Worm (Caenorhabditis elegans) whole organism, young adult: ENCODE measurements around the gene acdh-12.

ENCODE experiments used
- B0336.3 ChIP-seq: fragments of 200-800 bp; sonication (Bioruptor generic); IDR thresholded peaks from 2 replicates; pipeline ENCODE4 v1.3.6; 2022; ENCODE audit warnings: missing genetic modification characterization, missing compliant biosample characterization
- C06A6.2 ChIP-seq: fragments of 200-800 bp; sonication (Bioruptor generic); conservative IDR thresholded peaks from 2 replicates; pipeline ENCODE4 v1.3.6; 2022; ENCODE audit warnings: missing genetic modification characterization, missing compliant biosample characterization
- F33H1.4 ChIP-seq: fragments of 200-800 bp; sonication (Bioruptor generic); IDR thresholded peaks from 2 replicates; pipeline ENCODE4 v1.3.6; 2022; ENCODE audit warnings: missing genetic modification reagents, missing genetic modification characterization, missing compliant biosample characterization
- F49E8.2 ChIP-seq: sonication (generic microtip); optimal IDR thresholded peaks from 3 replicates; lab custom pipeline; 2017; ENCODE audit warnings: missing genetic modification characterization, mild to moderate bottlenecking, missing compliant biosample characterization, antibody characterized with exemption, moderate library complexity; ENCODE audit not compliant: insufficient read depth
- F55B11.4 ChIP-seq: sonication (generic microtip); optimal IDR thresholded peaks from 2 replicates; lab custom pipeline; 2016; ENCODE audit warnings: missing compliant biosample characterization, missing genetic modification characterization, borderline replicate concordance; ENCODE audit not compliant: insufficient read depth
- K11D2.4 ChIP-seq: fragments of 200-800 bp; sonication (Bioruptor generic); IDR thresholded peaks from 2 replicates; pipeline ENCODE4 v1.3.6; 2022; ENCODE audit warnings: missing genetic modification reagents, missing genetic modification characterization, missing compliant biosample characterization
- ZK185.1 ChIP-seq: sonication (generic microtip); optimal IDR thresholded peaks from 2 replicates; lab custom pipeline; 2016; ENCODE audit warnings: mild to moderate bottlenecking, missing genetic modification characterization, missing compliant biosample characterization; ENCODE audit not compliant: poor library complexity, severe bottlenecking
- athp-1 ChIP-seq: sonication (generic microtip); optimal IDR thresholded peaks from 2 replicates; lab custom pipeline; 2017; ENCODE audit warnings: mild to moderate bottlenecking, missing genetic modification characterization, missing compliant biosample characterization
- attf-5 ChIP-seq: fragments of 200-800 bp; sonication (Bioruptor generic); optimal IDR thresholded peaks from 2 replicates; lab custom pipeline; 2018; ENCODE audit warnings: mild to moderate bottlenecking, missing genetic modification characterization, missing compliant biosample characterization
- ceh-27 ChIP-seq: fragments of 200-800 bp; sonication (Bioruptor generic); optimal IDR thresholded peaks from 2 replicates; lab custom pipeline; 2018; ENCODE audit warnings: mild to moderate bottlenecking, missing genetic modification characterization, moderate library complexity, missing compliant biosample characterization
- chd-7 ChIP-seq: sonication (generic microtip); optimal IDR thresholded peaks from 2 replicates; lab custom pipeline; 2016; ENCODE audit warnings: mild to moderate bottlenecking, missing genetic modification characterization, moderate library complexity, missing compliant biosample characterization
- die-1 ChIP-seq: sonication (generic microtip); optimal IDR thresholded peaks from 2 replicates; lab custom pipeline; 2016; ENCODE audit warnings: missing genotype, mild to moderate bottlenecking, missing genetic modification characterization, missing compliant biosample characterization
- dox-1 ChIP-seq: fragments of 200-800 bp; sonication (Bioruptor generic); IDR thresholded peaks from 2 replicates; pipeline ENCODE4 v1.3.6; 2022; ENCODE audit warnings: missing genetic modification reagents, missing genetic modification characterization, missing compliant biosample characterization
- egl-44 ChIP-seq: fragments of 200-800 bp; sonication (Bioruptor generic); IDR thresholded peaks from 2 replicates; pipeline ENCODE4 v1.3.6; 2022; ENCODE audit warnings: missing genetic modification reagents, missing genetic modification characterization, missing compliant biosample characterization
- egrh-3 ChIP-seq: fragments of 200-800 bp; sonication (Bioruptor generic); IDR thresholded peaks from 2 replicates; pipeline ENCODE4 v1.3.6; 2022; ENCODE audit warnings: missing genetic modification reagents, missing genetic modification characterization, missing compliant biosample characterization
- ets-4 ChIP-seq: fragments of 200-800 bp; sonication (Bioruptor generic); optimal IDR thresholded peaks from 2 replicates; lab custom pipeline; 2018; ENCODE audit warnings: mild to moderate bottlenecking, missing genetic modification characterization, missing compliant biosample characterization
- hrde-1 ChIP-seq: sonication (generic microtip); optimal IDR thresholded peaks from 2 replicates; lab custom pipeline; 2016; ENCODE audit warnings: missing genetic modification characterization, mild to moderate bottlenecking, missing compliant biosample characterization, moderate library complexity, missing genotype, missing genetic modification reagents, borderline replicate concordance
- let-607 ChIP-seq, 2 experiments: fragments of 200-800 bp in 1 of 2; sonication (Bioruptor generic) in 1 of 2; sonication (generic microtip) in 1 of 2; optimal IDR thresholded peaks; 2 replicates each; lab custom pipeline; 2016 to 2018; ENCODE audit warnings: mild to moderate bottlenecking in 2 of 2, missing compliant biosample characterization in 2 of 2, missing genetic modification characterization in 2 of 2, moderate library complexity in 2 of 2, missing genotype in 1 of 2
- lin-35 ChIP-seq, 3 experiments: fragments of 150-350 bp in 2 of 3; sonication (generic microtip) in 1 of 3; optimal IDR thresholded peaks; 2 replicates each; lab custom pipeline; 2014 to 2018; ENCODE audit warnings: missing biosample characterization in 3 of 3, missing genetic modification characterization in 3 of 3, missing genetic modification reagents in 3 of 3
- madf-3 ChIP-seq: fragments of 200-800 bp; sonication (Bioruptor generic); IDR thresholded peaks from 2 replicates; pipeline ENCODE4 v1.3.6; 2022; ENCODE audit warnings: missing genetic modification reagents, missing genetic modification characterization, missing compliant biosample characterization
- mxl-1 ChIP-seq: sonication (generic microtip); optimal IDR thresholded peaks from 2 replicates; lab custom pipeline; 2016; ENCODE audit warnings: missing genetic modification characterization, missing compliant biosample characterization
- nfya-1 ChIP-seq: sonication (generic microtip); optimal IDR thresholded peaks from 2 replicates; lab custom pipeline; 2017; ENCODE audit warnings: antibody characterized with exemption, missing compliant biosample characterization, missing genetic modification characterization, borderline replicate concordance; ENCODE audit not compliant: insufficient read depth
- nfyb-1 ChIP-seq: fragments of 200-800 bp; sonication (Bioruptor generic); IDR thresholded peaks from 2 replicates; pipeline ENCODE4 v1.3.6; 2022; ENCODE audit warnings: missing genetic modification reagents, missing genetic modification characterization, missing compliant biosample characterization
- nhr-80 ChIP-seq: sonication (generic microtip); optimal IDR thresholded peaks from 2 replicates; lab custom pipeline; 2016; ENCODE audit warnings: missing genetic modification characterization, missing compliant biosample characterization
- nhr-90 ChIP-seq: sonication (generic microtip); optimal IDR thresholded peaks from 2 replicates; lab custom pipeline; 2016; ENCODE audit warnings: missing genotype, mild to moderate bottlenecking, missing genetic modification characterization, missing compliant biosample characterization
- rcor-1 ChIP-seq: fragments of 200-800 bp; sonication (Bioruptor generic); IDR thresholded peaks from 2 replicates; pipeline ENCODE4 v1.3.6; 2022; ENCODE audit warnings: missing genetic modification reagents, missing genetic modification characterization, missing compliant biosample characterization
- rpc-1 ChIP-seq, 2 experiments: fragments of 150-350 bp in 1 of 2; sonication (generic microtip) in 1 of 2; optimal IDR thresholded peaks; 2 replicates each; lab custom pipeline; 2014 to 2018; ENCODE audit warnings: missing biosample characterization in 1 of 2, missing genetic modification characterization in 1 of 2, missing genetic modification reagents in 1 of 2, missing genotype in 1 of 2
- sdz-38 ChIP-seq: sonication (generic microtip); optimal IDR thresholded peaks from 2 replicates; lab custom pipeline; 2016; ENCODE audit warnings: missing genotype, missing genetic modification characterization, missing compliant biosample characterization
- snpc-1.3 ChIP-seq: sonication (generic microtip); optimal IDR thresholded peaks from 2 replicates; lab custom pipeline; 2017; ENCODE audit warnings: missing genetic modification characterization, mild to moderate bottlenecking, missing compliant biosample characterization, antibody characterized with exemption, moderate library complexity, missing genotype, missing genetic modification reagents; ENCODE audit not compliant: insufficient read depth
- snpc-3.4 ChIP-seq: sonication (generic microtip); optimal IDR thresholded peaks from 2 replicates; lab custom pipeline; 2017; ENCODE audit warnings: missing genetic modification characterization, mild to moderate bottlenecking, missing compliant biosample characterization, antibody characterized with exemption, moderate library complexity, missing genotype, missing genetic modification reagents
- snpc-4 ChIP-seq, 5 experiments: fragments of 150-350 bp in 1 of 5; sonication (generic microtip) in 4 of 5; optimal IDR thresholded peaks; 2 replicates each; lab custom pipeline; 2014 to 2018; ENCODE audit warnings: missing genetic modification characterization in 5 of 5, missing biosample characterization in 3 of 5, antibody characterized with exemption in 2 of 5, mild to moderate bottlenecking in 2 of 5, missing compliant biosample characterization in 2 of 5, missing genotype in 2 of 5, moderate library complexity in 2 of 5, missing genetic modification reagents in 1 of 5
- somi-1 ChIP-seq: fragments of 200-800 bp; sonication (Bioruptor generic); optimal IDR thresholded peaks from 2 replicates; lab custom pipeline; 2018; ENCODE audit warnings: mild to moderate bottlenecking, missing genetic modification characterization, missing compliant biosample characterization
- tbp1 ChIP-seq: fragments of 200-800 bp; sonication (Bioruptor generic); optimal IDR thresholded peaks from 2 replicates; lab custom pipeline; 2018; ENCODE audit warnings: mild to moderate bottlenecking, missing genetic modification characterization, missing compliant biosample characterization
- tlf-1 ChIP-seq: fragments of 200-800 bp; sonication (Bioruptor generic); optimal IDR thresholded peaks from 2 replicates; lab custom pipeline; 2018; ENCODE audit warnings: mild to moderate bottlenecking, missing genetic modification characterization, missing compliant biosample characterization
- ztf-18 ChIP-seq: sonication (generic microtip); optimal IDR thresholded peaks from 2 replicates; lab custom pipeline; 2016; ENCODE audit warnings: missing genotype, mild to moderate bottlenecking, missing genetic modification characterization, missing compliant biosample characterization
- ztf-22 ChIP-seq: fragments of 200-800 bp; sonication (Bioruptor generic); optimal IDR thresholded peaks from 2 replicates; lab custom pipeline; 2018; ENCODE audit warnings: mild to moderate bottlenecking, missing genetic modification characterization, moderate library complexity, missing compliant biosample characterization
- ztf-6 ChIP-seq: fragments of 200-800 bp; sonication (Bioruptor generic); IDR thresholded peaks from 2 replicates; pipeline ENCODE4 v1.3.6; 2022; ENCODE audit warnings: missing genetic modification reagents, missing genetic modification characterization, missing compliant biosample characterization

Gene acdh-12

DNA sequence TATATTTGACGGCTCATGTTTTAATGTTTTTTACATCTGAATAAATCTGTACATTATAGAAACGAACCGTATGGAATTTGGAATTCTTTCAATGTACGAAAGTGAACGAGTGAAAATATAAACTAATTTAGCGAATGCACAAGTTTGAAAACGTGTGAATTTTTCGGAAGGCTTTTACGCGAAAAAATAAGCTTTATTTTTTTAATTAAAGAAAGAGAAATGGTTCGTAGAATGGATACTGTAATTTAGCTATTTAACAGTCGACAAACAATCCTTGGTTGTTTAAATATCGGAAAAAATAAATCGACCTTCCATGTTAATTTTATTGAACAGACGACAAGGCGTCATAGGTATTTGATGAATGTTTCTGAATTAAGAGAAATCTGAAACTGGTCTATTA, at the start of gene acdh-12:
TSS of gene acdh-12 (minus strand) at position 101 of the 400 bp plus-strand sequence.
- peak; percentile 81 for TF ChIP-seq athp-1 (tag; lab: Kevin White, UChicago)
- no peak for TF ChIP-seq ZK185.1 (tag; lab: Kevin White, UChicago)
- no peak for TF ChIP-seq snpc-1.3 (tag; lab: Kevin White, UChicago)
- TF ChIP-seq dox-1 (GFP tag; lab: Robert Waterston, UW), result no peak
- no peak for TF ChIP-seq attf-5 (GFP tag; lab: Kevin White, UChicago)
- no peak for TF ChIP-seq madf-3 (GFP tag; lab: Robert Waterston, UW)

DNA sequence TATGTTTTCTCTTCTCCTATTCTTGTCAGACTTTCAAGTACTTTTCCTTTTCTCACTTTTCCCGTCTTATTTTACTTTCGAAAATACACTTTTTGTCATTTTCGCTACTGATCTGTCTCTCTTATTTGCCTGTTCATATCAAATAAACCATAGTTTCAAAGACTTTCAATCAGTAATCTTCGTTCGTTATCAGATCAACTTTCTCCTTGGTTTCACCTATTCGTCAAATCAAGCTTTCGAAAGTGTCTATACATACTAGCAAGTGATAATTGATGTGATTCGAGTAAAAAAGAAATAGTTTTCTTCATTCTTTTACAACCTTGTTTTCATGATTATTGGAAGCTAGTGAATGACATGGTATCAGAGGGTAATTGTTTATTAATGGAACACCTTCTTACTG, 47.3 kb upstream of the acdh-12 start:
- peak; percentile 7 for TF ChIP-seq nhr-80 (tag; lab: Kevin White, UChicago)
- TF ChIP-seq ztf-18 (tag; lab: Kevin White, UChicago), result no peak
- TF ChIP-seq snpc-3.4, result no peak

DNA sequence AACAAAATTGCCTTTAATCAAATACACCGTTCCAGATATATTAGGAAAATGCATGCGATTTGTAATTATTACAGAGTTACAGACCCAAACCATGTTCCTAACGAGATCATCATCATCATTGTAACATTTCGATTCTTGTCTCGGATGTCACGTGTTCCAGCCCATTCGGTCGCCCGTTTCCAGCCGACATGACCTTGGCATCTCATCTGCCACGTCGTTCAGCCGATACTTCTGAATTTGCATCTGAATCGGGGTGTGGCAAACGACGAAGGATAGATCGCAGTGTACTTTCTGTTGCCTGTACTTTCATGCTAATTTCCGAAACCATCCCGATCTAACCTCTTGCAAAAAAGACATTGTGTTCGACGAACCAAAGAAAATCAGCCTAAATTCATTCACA, 44.3 kb upstream of the acdh-12 start:
- no peak for TF ChIP-seq sdz-38
- no peak for TF ChIP-seq rpc-1 (optimal IDR thresholded peaks at IDR 0.05; lab: Kevin White, UChicago)
- TF ChIP-seq rpc-1 (tag; optimal IDR thresholded peaks at IDR 0.05; lab: Kevin White, UChicago), result no peak
- no peak for TF ChIP-seq nhr-90 (tag; lab: Kevin White, UChicago)
- TF ChIP-seq F55B11.4 (tag; lab: Kevin White, UChicago), result no peak
- TF ChIP-seq F33H1.4 (GFP tag; lab: Robert Waterston, UW), result no peak
- TF ChIP-seq ets-4 (GFP tag; lab: Kevin White, UChicago), result no peak
- TF ChIP-seq egl-44, result no peak
- TF ChIP-seq egrh-3, result no peak
- TF ChIP-seq K11D2.4 (GFP tag; lab: Robert Waterston, UW), result no peak
- no peak for TF ChIP-seq mxl-1
- no peak for TF ChIP-seq nfya-1 (tag; lab: Kevin White, UChicago)
- no peak for TF ChIP-seq C06A6.2 (GFP tag; lab: Robert Waterston, UW)
- TF ChIP-seq snpc-4 (GFP tag; optimal IDR thresholded peaks at IDR 0.05; lab: Kevin White, UChicago), result no peak
- no peak for TF ChIP-seq snpc-4 (tag; optimal IDR thresholded peaks at IDR 0.05; lab: Kevin White, UChicago)
- no peak for TF ChIP-seq F49E8.2
- TF ChIP-seq, all 124 proteins: peak for 0

DNA sequence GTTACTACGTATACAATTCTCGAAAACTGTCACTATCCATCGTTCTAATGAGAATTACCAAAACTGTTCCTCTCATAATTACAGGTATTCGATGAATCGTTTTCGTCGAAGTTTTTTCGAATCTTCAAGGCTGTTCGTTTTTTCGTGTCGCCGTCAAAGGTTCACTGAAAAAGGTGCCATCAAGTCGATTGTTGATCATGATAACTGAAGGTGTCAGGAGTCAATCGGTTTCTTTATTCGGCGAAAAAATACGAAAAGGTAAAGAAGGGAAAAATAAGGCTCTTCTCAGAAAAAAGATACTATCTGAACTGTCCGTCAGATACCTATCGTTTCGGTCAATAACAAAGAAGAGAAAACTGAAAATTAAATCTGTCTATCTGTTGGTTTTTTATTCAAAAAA, 43.4 kb upstream of the acdh-12 start:
- TF ChIP-seq lin-35 (GFP tag; optimal IDR thresholded peaks at IDR 0.05; lab: Kevin White, UChicago) (no peak), hrde-1 (no peak), die-1 (tag; lab: Kevin White, UChicago) (no peak), ztf-6 (no peak), rcor-1 (GFP tag; lab: Robert Waterston, UW) (no peak), egrh-3 (no peak)

DNA sequence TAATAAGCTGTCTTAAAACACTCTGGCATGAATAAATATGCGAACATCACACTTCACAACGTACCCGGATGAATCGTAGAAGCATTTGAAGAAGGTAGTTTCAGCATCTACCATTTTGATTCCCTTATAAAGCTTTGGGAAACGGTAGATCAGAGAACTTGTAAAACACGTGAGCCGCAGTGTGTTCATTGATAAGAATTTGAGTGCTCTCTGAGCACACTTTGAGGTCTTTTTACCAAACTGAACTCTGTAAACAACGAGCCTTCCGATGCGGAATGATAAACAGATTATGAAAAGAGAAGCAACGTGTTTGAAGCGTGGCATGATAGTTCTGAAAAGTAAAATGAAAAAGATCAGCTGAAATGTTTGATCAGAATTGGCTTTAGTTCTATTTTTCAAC, 42.8 kb upstream of the acdh-12 start, which contains the start of gene aqp-1:
TSS of gene aqp-1 (minus strand) at position 102 of the 400 bp plus-strand sequence.
- TF ChIP-seq tbp1 (GFP tag; lab: Kevin White, UChicago) (peak; percentile 22), ztf-22 (peak; percentile 32), B0336.3 (GFP tag; lab: Robert Waterston, UW) (0 out of 2 replicates have a peak, but pooled peaks have one; percentile 30), somi-1 (GFP tag; lab: Kevin White, UChicago) (no peak), chd-7 (tag; lab: Kevin White, UChicago) (no peak), ceh-27 (GFP tag; lab: Kevin White, UChicago) (no peak), attf-5 (GFP tag; lab: Kevin White, UChicago) (peak; percentile 3), tlf-1 (GFP tag; lab: Kevin White, UChicago) (peak; percentile 7), let-607 (tag; optimal IDR thresholded peaks at IDR 0.05; lab: Kevin White, UChicago) (peak in 1 of 2 experiments; percentile 58), nhr-80 (tag; lab: Kevin White, UChicago) (peak; percentile 81), nfyb-1 (GFP tag; lab: Robert Waterston, UW) (no peak), ets-4 (GFP tag; lab: Kevin White, UChicago) (no peak)
